Fruit fly (Drosophila melanogaster) Kc167 (cell line): ENCODE results near the gene CG10809.

Source experiments
- Myc ChIP-seq: fragments of >200 bp; optimal IDR thresholded peaks from 2 replicates; lab custom pipeline; 2017; ENCODE audit warnings: missing external identifiers
- Sin3A ChIP-seq: fragments of >200 bp; optimal IDR thresholded peaks from 2 replicates; lab custom pipeline; 2018; ENCODE audit warnings: missing external identifiers
- h ChIP-seq: fragments of >200 bp; optimal IDR thresholded peaks from 3 replicates; lab custom pipeline; 2018; ENCODE audit warnings: missing external identifiers
- psq ChIP-seq: fragments of >200 bp; optimal IDR thresholded peaks from 2 replicates; lab custom pipeline; 2017; ENCODE audit warnings: missing external identifiers

- no peak for TF ChIP-seq Myc (lab: Kevin White, UChicago)
- TF ChIP-seq Sin3A (lab: Kevin White, UChicago): no peak
- TF ChIP-seq h (lab: Kevin White, UChicago): no peak
- no peak for TF ChIP-seq psq
These were observed 35.0 kb upstream of the CG10809 start, which contains the start of the genes CG6709 and Hez for dm6 chr3L:9894643-9895042.
